Fruit fly (Drosophila melanogaster) whole organism, wandering third instar larva: Measurements from ENCODE around the gene CG44006.

Experiments
- Abd-B ChIP-seq: fragments of >200 bp; optimal IDR thresholded peaks from 2 replicates; lab custom pipeline; 2017; ENCODE audit warnings: missing biosample characterization, missing genetic modification characterization
- CG32264 ChIP-seq: fragments of 200-800 bp; sonication (Bioruptor generic); optimal IDR thresholded peaks from 2 replicates; lab custom pipeline; 2016; ENCODE audit warnings: missing biosample characterization, missing genetic modification characterization
- Hr83 ChIP-seq: fragments of 200-300 bp; sonication (Bioruptor generic); optimal IDR thresholded peaks from 2 replicates; lab custom pipeline; 2016; ENCODE audit warnings: missing biosample characterization, mild to moderate bottlenecking, missing genetic modification characterization, moderate library complexity; ENCODE audit not compliant: poor library complexity, severe bottlenecking
- Mio ChIP-seq: sonication (Bioruptor generic); optimal IDR thresholded peaks from 2 replicates; lab custom pipeline; 2016; ENCODE audit warnings: missing biosample characterization, missing genetic modification characterization
- Myc ChIP-seq: fragments of >200 bp; optimal IDR thresholded peaks from 2 replicates; lab custom pipeline; 2017
- OdsH ChIP-seq: fragments of 200-800 bp; sonication (Bioruptor generic); optimal IDR thresholded peaks from 2 replicates; lab custom pipeline; 2016; ENCODE audit warnings: missing biosample characterization, mild to moderate bottlenecking, missing genetic modification characterization
- brk ChIP-seq: fragments of 200-800 bp; sonication (Bioruptor generic); optimal IDR thresholded peaks from 2 replicates; lab custom pipeline; 2016; ENCODE audit warnings: missing biosample characterization, mild to moderate bottlenecking, missing genetic modification characterization
- dsf ChIP-seq: sonication (Bioruptor generic); optimal IDR thresholded peaks from 2 replicates; lab custom pipeline; 2016; ENCODE audit warnings: missing biosample characterization, missing genetic modification characterization, borderline replicate concordance
- foxo ChIP-seq, 2 experiments: fragments of 200-800 bp; sonication (Bioruptor generic); optimal IDR thresholded peaks; 2 replicates in 1 of 2; 3 replicates in 1 of 2; lab custom pipeline; 2016 to 2017; ENCODE audit warnings: missing biosample characterization in 2 of 2, missing genetic modification characterization in 2 of 2
- h ChIP-seq: fragments of 200-800 bp; sonication (Bioruptor generic); optimal IDR thresholded peaks from 3 replicates; lab custom pipeline; 2016; ENCODE audit warnings: missing biosample characterization, mild to moderate bottlenecking, missing genetic modification characterization
- pan ChIP-seq: fragments of >200 bp; optimal IDR thresholded peaks from 2 replicates; lab custom pipeline; 2017
- tai ChIP-seq: sonication (Bioruptor generic); optimal IDR thresholded peaks from 2 replicates; lab custom pipeline; 2016; ENCODE audit warnings: missing biosample characterization, missing genetic modification characterization

- no peak for TF ChIP-seq Hr83 (GFP tag; lab: Kevin White, UChicago)
- no peak for TF ChIP-seq pan (lab: Kevin White, UChicago)
- TF ChIP-seq Mio: no peak
- no peak for TF ChIP-seq OdsH (GFP tag; lab: Kevin White, UChicago)
- TF ChIP-seq brk: no peak
- no peak for TF ChIP-seq Myc
- TF ChIP-seq CG32264 (GFP tag; lab: Kevin White, UChicago): no peak
- TF ChIP-seq dsf (GFP tag; lab: Kevin White, UChicago): no peak
- TF ChIP-seq Abd-B (GFP tag; lab: Kevin White, UChicago): no peak
- no peak for TF ChIP-seq tai (GFP tag; lab: Kevin White, UChicago)
- TF ChIP-seq foxo (GFP tag; optimal IDR thresholded peaks at IDR 0.05; lab: Kevin White, UChicago): no peak
- no peak for TF ChIP-seq h (GFP tag; lab: Kevin White, UChicago)
Measured at dm6 chr3L:18081494-18081893, 11.5 kb upstream of the CG44006 start.
